Fruit fly (Drosophila melanogaster) whole organism, embryonic: ENCODE measurements around the gene CG32537.

Experiments
- ATbp ChIP-seq: fragments of 200-800 bp; sonication (Bioruptor generic); optimal IDR thresholded peaks from 2 replicates; lab custom pipeline; 2017; ENCODE audit warnings: missing biosample characterization, mild to moderate bottlenecking, missing genetic modification characterization, missing genetic modification reagents
- CG10654 ChIP-seq: fragments of 200-800 bp; sonication (Bioruptor generic); optimal IDR thresholded peaks from 2 replicates; lab custom pipeline; 2016; ENCODE audit warnings: missing biosample characterization, missing genetic modification characterization
- CG11456 ChIP-seq: fragments of 200-800 bp; sonication (Bioruptor generic); IDR thresholded peaks from 3 replicates; pipeline ENCODE4 v1.3.6; 2022; ENCODE audit warnings: missing biosample characterization, missing genetic modification characterization
- CG12155 ChIP-seq: fragments of 200-800 bp; sonication (Bioruptor generic); optimal IDR thresholded peaks from 3 replicates; lab custom pipeline; 2016; ENCODE audit warnings: missing biosample characterization, missing genetic modification characterization
- CG13123 ChIP-seq: fragments of 200-800 bp; sonication (Bioruptor generic); optimal IDR thresholded peaks from 2 replicates; lab custom pipeline; 2016; ENCODE audit warnings: missing biosample characterization, missing genetic modification characterization
- CG13424 ChIP-seq: fragments of 200-800 bp; sonication (Bioruptor generic); optimal IDR thresholded peaks from 2 replicates; lab custom pipeline; 2019; ENCODE audit warnings: missing biosample characterization, mild to moderate bottlenecking, missing genetic modification characterization, moderate library complexity
- CG15073 ChIP-seq: fragments of 200-800 bp; sonication (Bioruptor generic); optimal IDR thresholded peaks from 2 replicates; lab custom pipeline; 2016; ENCODE audit warnings: missing biosample characterization, missing genetic modification characterization
- CG15514 ChIP-seq: fragments of 200-800 bp; sonication (Bioruptor generic); optimal IDR thresholded peaks from 3 replicates; lab custom pipeline; 2017; ENCODE audit warnings: missing biosample characterization, missing genetic modification characterization, mild to moderate bottlenecking, moderate library complexity, missing genetic modification reagents
- CG17359 ChIP-seq: fragments of 200-800 bp; sonication (Bioruptor generic); optimal IDR thresholded peaks from 3 replicates; lab custom pipeline; 2018; ENCODE audit warnings: missing biosample characterization, mild to moderate bottlenecking, missing genetic modification characterization, moderate library complexity
- CG17361 ChIP-seq: fragments of 200-800 bp; sonication (Bioruptor generic); IDR thresholded peaks from 3 replicates; pipeline ENCODE4 v1.3.6; 2022; ENCODE audit warnings: missing biosample characterization, missing genetic modification characterization
- CG17385 ChIP-seq: fragments of 200-800 bp; sonication (Bioruptor generic); optimal IDR thresholded peaks from 3 replicates; lab custom pipeline; 2018; ENCODE audit warnings: missing biosample characterization, mild to moderate bottlenecking, missing genetic modification characterization
- CG17568 ChIP-seq: fragments of 200-800 bp; sonication (Bioruptor generic); optimal IDR thresholded peaks from 2 replicates; lab custom pipeline; 2018; ENCODE audit warnings: missing biosample characterization, mild to moderate bottlenecking, missing genetic modification characterization, moderate library complexity
- CG2875 ChIP-seq: fragments of 200-800 bp; sonication (Bioruptor generic); optimal IDR thresholded peaks from 2 replicates; lab custom pipeline; 2017; ENCODE audit warnings: missing biosample characterization, mild to moderate bottlenecking, missing genetic modification characterization, missing genetic modification reagents
- CG2889 ChIP-seq: fragments of 200-800 bp; sonication (Bioruptor generic); IDR thresholded peaks from 3 replicates; pipeline ENCODE4 v1.3.6; 2022; ENCODE audit warnings: missing biosample characterization, missing genetic modification characterization
- CG32532 ChIP-seq: fragments of 200-800 bp; sonication (Bioruptor generic); IDR thresholded peaks from 2 replicates; pipeline ENCODE4 v1.3.6; 2022; ENCODE audit warnings: missing biosample characterization, missing genetic modification characterization
- CG42726 ChIP-seq: fragments of 200-800 bp; sonication (Bioruptor generic); IDR thresholded peaks from 2 replicates; pipeline ENCODE4 v1.3.6; 2022; ENCODE audit warnings: missing biosample characterization, missing genetic modification characterization; ENCODE audit not compliant: partially characterized antibody
- CG43689 ChIP-seq: fragments of 200-800 bp; sonication (Bioruptor generic); IDR thresholded peaks from 2 replicates; pipeline ENCODE4 v1.3.6; 2022; ENCODE audit warnings: missing biosample characterization, missing genetic modification characterization
- CG6272 ChIP-seq: fragments of 200-800 bp; sonication (Bioruptor generic); IDR thresholded peaks from 2 replicates; pipeline ENCODE4 v1.3.6; 2022; ENCODE audit warnings: missing biosample characterization, missing genetic modification characterization
- CG7839 ChIP-seq: fragments of 200-800 bp; sonication (Bioruptor generic); optimal IDR thresholded peaks from 3 replicates; lab custom pipeline; 2018; ENCODE audit warnings: missing biosample characterization, mild to moderate bottlenecking, missing genetic modification characterization, moderate library complexity
- CG8765 ChIP-seq: fragments of 200-800 bp; sonication (Bioruptor generic); IDR thresholded peaks from 2 replicates; pipeline ENCODE4 v1.3.6; 2022; ENCODE audit warnings: missing biosample characterization, missing genetic modification characterization
- CG9215 ChIP-seq: fragments of 200-800 bp; sonication (Bioruptor generic); IDR thresholded peaks from 2 replicates; pipeline ENCODE4 v1.3.6; 2022; ENCODE audit warnings: missing biosample characterization, missing genetic modification characterization
- CG9932 ChIP-seq: fragments of 200-800 bp; sonication (Bioruptor generic); IDR thresholded peaks from 2 replicates; pipeline ENCODE4 v1.3.6; 2022; ENCODE audit warnings: missing biosample characterization, missing genetic modification characterization
- Dll ChIP-seq: fragments of 200-800 bp; sonication (Bioruptor generic); IDR thresholded peaks from 4 replicates; pipeline ENCODE4 v1.3.6; 2022; ENCODE audit warnings: missing biosample characterization, missing genetic modification characterization; ENCODE audit not compliant: partially characterized antibody
- Doc2 ChIP-seq: fragments of 200-800 bp; sonication (Bioruptor generic); IDR thresholded peaks from 2 replicates; pipeline ENCODE4 v1.3.6; 2022; ENCODE audit warnings: missing biosample characterization, missing genetic modification characterization
- E2f2 ChIP-seq: fragments of 200-800 bp; sonication (Bioruptor generic); IDR thresholded peaks from 2 replicates; pipeline ENCODE4 v1.3.6; 2022; ENCODE audit warnings: missing biosample characterization, missing genetic modification characterization
- HLH54F ChIP-seq: fragments of 200-800 bp; sonication (Bioruptor generic); optimal IDR thresholded peaks from 3 replicates; lab custom pipeline; 2016; ENCODE audit warnings: missing biosample characterization, missing genetic modification characterization
- Hr39 ChIP-seq: fragments of >200 bp; optimal IDR thresholded peaks from 2 replicates; lab custom pipeline; 2017
- Hr51 ChIP-seq, 2 experiments: fragments of 200-800 bp; sonication (Bioruptor generic); optimal IDR thresholded peaks; 2 replicates in 1 of 2; 3 replicates in 1 of 2; lab custom pipeline; 2016 to 2018; ENCODE audit warnings: missing biosample characterization in 2 of 2, missing genetic modification characterization in 2 of 2, mild to moderate bottlenecking in 1 of 2, moderate library complexity in 1 of 2
- Lhr ChIP-seq: fragments of 200-800 bp; sonication (Bioruptor generic); optimal IDR thresholded peaks from 3 replicates; lab custom pipeline; 2017; ENCODE audit warnings: mild to moderate bottlenecking, missing biosample characterization, missing genetic modification reagents, missing genetic modification characterization
- MBD-R2 ChIP-seq: fragments of 200-800 bp; sonication (Bioruptor generic); IDR thresholded peaks from 2 replicates; pipeline ENCODE4 v1.3.6; 2022; ENCODE audit warnings: missing biosample characterization, missing genetic modification characterization
- MESR4 ChIP-seq: fragments of 200-800 bp; sonication (Bioruptor generic); optimal IDR thresholded peaks from 2 replicates; lab custom pipeline; 2018; ENCODE audit warnings: missing biosample characterization, mild to moderate bottlenecking, missing genetic modification characterization, moderate library complexity
- Neu2 ChIP-seq: fragments of 200-800 bp; sonication (Bioruptor generic); optimal IDR thresholded peaks from 3 replicates; lab custom pipeline; 2016; ENCODE audit warnings: missing biosample characterization, missing genetic modification characterization, borderline replicate concordance
- Oaz ChIP-seq: fragments of 200-800 bp; sonication (Bioruptor generic); IDR thresholded peaks from 2 replicates; pipeline ENCODE4 v1.3.6; 2022; ENCODE audit warnings: missing biosample characterization, missing genetic modification characterization
- Oli ChIP-seq: fragments of 200-800 bp; sonication (Bioruptor generic); optimal IDR thresholded peaks from 2 replicates; lab custom pipeline; 2018; ENCODE audit warnings: missing biosample characterization, mild to moderate bottlenecking, missing genetic modification characterization, moderate library complexity
- Scr ChIP-seq: fragments of 200-800 bp; sonication (Bioruptor generic); IDR thresholded peaks from 2 replicates; pipeline ENCODE4 v1.3.6; 2022; ENCODE audit warnings: missing biosample characterization, missing genetic modification characterization; ENCODE audit not compliant: partially characterized antibody
- Sry-β ChIP-seq: fragments of 200-800 bp; sonication (Bioruptor generic); optimal IDR thresholded peaks from 2 replicates; lab custom pipeline; 2018; ENCODE audit warnings: missing biosample characterization, mild to moderate bottlenecking, missing genetic modification characterization, moderate library complexity
- chif ChIP-seq, 2 experiments: fragments of 200-800 bp; sonication (Bioruptor generic); optimal IDR thresholded peaks; 3 replicates each; lab custom pipeline; 2016; ENCODE audit warnings: missing biosample characterization in 2 of 2, missing genetic modification characterization in 2 of 2
- exex ChIP-seq: fragments of 200-800 bp; sonication (Bioruptor generic); optimal IDR thresholded peaks from 4 replicates; lab custom pipeline; 2018; ENCODE audit warnings: missing biosample characterization, mild to moderate bottlenecking, missing genetic modification characterization, moderate library complexity
- gsb ChIP-seq: fragments of 200-800 bp; sonication (Bioruptor generic); IDR thresholded peaks from 2 replicates; pipeline ENCODE4 v1.3.6; 2022; ENCODE audit warnings: missing biosample characterization, missing genetic modification characterization
- hbn ChIP-seq: fragments of 200-800 bp; sonication (Bioruptor generic); IDR thresholded peaks from 2 replicates; pipeline ENCODE4 v1.3.6; 2022; ENCODE audit warnings: missing biosample characterization, missing genetic modification characterization; ENCODE audit not compliant: partially characterized antibody
- kah ChIP-seq: fragments of 200-800 bp; sonication (Bioruptor generic); optimal IDR thresholded peaks from 2 replicates; lab custom pipeline; 2018; ENCODE audit warnings: missing biosample characterization, mild to moderate bottlenecking, missing genetic modification characterization
- lola ChIP-seq, 3 experiments: fragments of >200 bp in 2 of 3; fragments of 200-800 bp in 1 of 3; sonication (Bioruptor generic) in 1 of 3; optimal IDR thresholded peaks; 2 replicates each; lab custom pipeline; 2017 to 2019; ENCODE audit warnings: missing biosample characterization in 3 of 3, missing genetic modification characterization in 3 of 3, mild to moderate bottlenecking in 1 of 3, moderate library complexity in 1 of 3
- nerfin-1 ChIP-seq: fragments of 200-800 bp; sonication (Bioruptor generic); optimal IDR thresholded peaks from 3 replicates; lab custom pipeline; 2019; ENCODE audit warnings: missing biosample characterization, mild to moderate bottlenecking, missing genetic modification characterization, moderate library complexity
- odd ChIP-seq: fragments of 200-800 bp; sonication (Bioruptor generic); optimal IDR thresholded peaks from 2 replicates; lab custom pipeline; 2017; ENCODE audit warnings: missing biosample characterization, mild to moderate bottlenecking, missing genetic modification characterization
- ranshi ChIP-seq: fragments of 200-800 bp; sonication (Bioruptor generic); IDR thresholded peaks from 2 replicates; pipeline ENCODE4 v1.3.6; 2022; ENCODE audit warnings: missing biosample characterization, missing genetic modification characterization
- rib ChIP-seq: fragments of 200-800 bp; sonication (Bioruptor generic); IDR thresholded peaks from 2 replicates; pipeline ENCODE4 v1.3.6; 2022; ENCODE audit warnings: missing biosample characterization, missing genetic modification characterization
- sc ChIP-seq, 3 experiments: fragments of >200 bp in 2 of 3; fragments of 200-800 bp in 1 of 3; sonication (Bioruptor generic) in 1 of 3; optimal IDR thresholded peaks; 2 replicates in 2 of 3; 3 replicates in 1 of 3; lab custom pipeline; 2017; ENCODE audit warnings: mild to moderate bottlenecking in 1 of 3, missing biosample characterization in 1 of 3, missing genetic modification characterization in 1 of 3, missing genetic modification reagents in 1 of 3
- sna ChIP-seq: fragments of 200-800 bp; sonication (Bioruptor generic); IDR thresholded peaks from 2 replicates; pipeline ENCODE4 v1.3.6; 2022; ENCODE audit warnings: missing biosample characterization, missing genetic modification characterization; ENCODE audit not compliant: partially characterized antibody

The CG32537 gene

DNA sequence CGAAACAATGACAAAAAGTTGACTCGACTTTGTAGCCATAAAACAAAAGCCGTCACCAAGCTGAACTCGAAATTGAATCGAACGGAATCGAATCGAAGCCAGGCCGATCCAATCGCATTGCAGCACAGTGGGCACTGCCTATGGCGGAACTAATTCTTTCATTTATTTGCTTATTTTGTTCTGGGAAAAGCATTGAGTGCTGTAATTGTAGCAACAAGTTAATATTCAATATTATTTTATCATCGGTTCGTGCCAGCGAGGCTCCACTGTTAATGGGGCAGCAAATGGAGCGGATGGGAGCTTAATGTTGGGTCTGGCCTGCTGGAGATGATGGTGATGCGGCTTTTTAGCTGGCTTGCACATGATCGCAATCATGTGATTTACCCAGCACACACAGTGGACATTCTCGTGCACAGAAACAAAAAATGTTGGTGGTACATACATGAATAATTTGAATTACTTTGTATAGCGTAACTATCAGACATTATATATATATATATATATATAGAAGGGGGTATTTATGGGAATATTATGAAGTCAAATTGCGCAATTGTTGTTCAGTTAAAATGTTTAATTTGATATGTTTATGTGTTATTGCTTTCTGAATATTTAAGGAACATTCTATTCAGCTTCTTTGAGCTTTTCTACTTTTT is 13.1 kb upstream of the CG32537 start (continued):
- TF ChIP-seq CG9215 (peak; percentile 71), Neu2 (GFP tag; lab: Kevin White, UChicago) (no peak), CG6272 (GFP tag; lab: Robert Waterston, UW) (peak; percentile 83), HLH54F (GFP tag; lab: Kevin White, UChicago) (peak; percentile 64), kah (GFP tag; lab: Kevin White, UChicago) (peak; percentile 85), CG15514 (GFP tag; lab: Kevin White, UChicago) (peak; percentile 56), CG43689 (peak; percentile 77), E2f2 (peak; percentile 68), CG9932 (peak; percentile 61), sna (no peak), CG8765 (GFP tag; lab: Robert Waterston, UW) (peak; percentile 14; the same call in 1 of the 2 replicates), CG2875 (GFP tag; lab: Kevin White, UChicago) (peak; percentile 83), lola (GFP tag; optimal IDR thresholded peaks at IDR 0.05; lab: Kevin White, UChicago) (peak in 1 of 3 experiments; percentile 63), CG17359 (peak; percentile 94), Dll (GFP tag; lab: Robert Waterston, UW) (no peak), rib (GFP tag; lab: Robert Waterston, UW) (0 out of 2 replicates have a peak, but pooled peaks have one; percentile 25), CG12155 (GFP tag; lab: Kevin White, UChicago) (peak; percentile 68), Oaz (GFP tag; lab: Robert Waterston, UW) (peak; percentile 89), nerfin-1 (peak; percentile 83), gsb (GFP tag; lab: Robert Waterston, UW) (peak; percentile 74), CG11456 (GFP tag; lab: Robert Waterston, UW) (peak; percentile 92), CG13424 (tag; lab: Kevin White, UChicago) (peak; percentile 92), CG17568 (peak; percentile 79), CG17361 (GFP tag; lab: Robert Waterston, UW) (peak; percentile 85), ranshi (GFP tag; lab: Robert Waterston, UW) (peak; percentile 84), Scr (GFP tag; lab: Robert Waterston, UW) (no peak), Doc2 (peak; percentile 65; the same call in 1 of the 2 replicates), sc (optimal IDR thresholded peaks at IDR 0.05; lab: Kevin White, UChicago) (no peak), sc (GFP tag; optimal IDR thresholded peaks at IDR 0.05; lab: Kevin White, UChicago) (peak; percentile 65), CG13123 (GFP tag; lab: Kevin White, UChicago) (peak; percentile 59), Sry-β (GFP tag; lab: Kevin White, UChicago) (peak; percentile 20), Hr51 (GFP tag; optimal IDR thresholded peaks at IDR 0.05; lab: Kevin White, UChicago) (peak; percentile 67 to 91), Lhr (peak; percentile 52), Oli (tag; lab: Kevin White, UChicago) (peak; percentile 89), hbn (GFP tag; lab: Robert Waterston, UW) (no peak), Hr39 (no peak), CG15073 (GFP tag; lab: Kevin White, UChicago) (peak; percentile 60), CG32532 (GFP tag; lab: Robert Waterston, UW) (peak; percentile 83), ATbp (GFP tag; lab: Kevin White, UChicago) (peak; percentile 90), CG2889 (peak; percentile 81; the same call in 2 of the 3 replicates), CG7839 (tag; lab: Kevin White, UChicago) (peak; percentile 90), exex (tag; lab: Kevin White, UChicago) (peak; percentile 44), CG10654 (GFP tag; lab: Kevin White, UChicago) (peak; percentile 86), chif (GFP tag; optimal IDR thresholded peaks at IDR 0.05; lab: Kevin White, UChicago) (peak; percentile 86 to 91), CG42726 (GFP tag; lab: Robert Waterston, UW) (no peak), MESR4 (GFP tag; lab: Kevin White, UChicago) (peak; percentile 29), CG17385 (peak; percentile 87), MBD-R2 (peak; percentile 51; the same call in 1 of the 2 replicates), odd (GFP tag; lab: Kevin White, UChicago) (peak; percentile 77)
